Worm (Caenorhabditis elegans) whole organism, midembryonic: ENCODE data around the gene catp-4.

ENCODE experiments used
- cog-1 ChIP-seq: sonication (generic microtip); optimal IDR thresholded peaks from 2 replicates; lab custom pipeline; 2016; ENCODE audit warnings: missing genetic modification characterization, missing compliant biosample characterization
- klf-2 ChIP-seq: fragments of 200-800 bp; sonication (Bioruptor generic); conservative IDR thresholded peaks from 2 replicates; pipeline ENCODE4 v1.3.6; 2022; ENCODE audit warnings: missing genetic modification reagents, missing genetic modification characterization, missing compliant biosample characterization

ce11 chrII:14645290-14645689, 51.9 kb downstream of the catp-4 start:
- no peak for TF ChIP-seq klf-2 (GFP tag; lab: Robert Waterston, UW)
- TF ChIP-seq cog-1 (tag; lab: Kevin White, UChicago): no peak
